Fruit fly (Drosophila melanogaster): ENCODE results near the gene CG13643.
A peak's percentile ranks its signal among the peaks of the same experiment; 100 is the strongest.

CG13643 gene

DNA sequence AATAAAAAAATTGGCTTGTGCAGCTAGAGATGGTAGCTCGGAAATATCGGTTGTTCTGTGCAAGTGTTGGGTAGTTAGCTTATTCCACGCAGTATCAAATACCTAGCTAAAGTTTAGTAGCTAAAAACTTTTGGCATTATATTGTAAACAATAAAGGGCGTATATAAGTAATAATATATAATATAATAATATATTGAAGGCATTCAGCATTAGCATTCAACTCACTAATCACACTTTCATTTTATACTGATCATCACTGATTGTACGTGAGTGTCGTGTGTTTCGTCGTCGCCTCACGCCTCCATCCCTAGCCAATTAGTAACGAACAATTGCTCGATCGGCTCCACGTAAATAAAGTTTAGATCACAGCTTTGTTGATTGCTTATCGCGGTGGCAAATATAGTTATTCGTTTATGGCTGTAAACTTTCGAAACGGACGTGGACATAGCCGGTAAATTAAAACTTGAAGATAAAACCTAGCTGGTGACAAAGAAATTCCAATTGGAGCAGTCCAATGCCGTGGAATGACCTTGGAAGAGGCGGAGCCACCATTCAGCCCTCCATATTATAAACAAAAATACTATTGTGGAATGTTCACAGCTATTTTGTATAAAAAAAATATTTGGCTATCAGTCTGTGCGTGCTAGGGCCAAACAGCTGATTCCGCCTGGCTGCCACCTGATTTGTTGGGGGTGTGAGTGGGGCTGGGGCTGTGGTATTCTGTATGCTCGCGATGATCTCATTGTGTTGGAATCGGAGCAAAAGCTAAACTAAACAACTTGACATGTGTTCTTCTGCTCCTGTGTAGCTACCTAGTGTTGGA lies 12.2 kb upstream of the CG13643 start, which contains the start of the genes PIG-S, sud1 and CG11168 (continued):
- TF ChIP-seq CG10565 (GFP tag; optimal IDR thresholded peaks at IDR 0.05) (no peak), Elba2 (GFP tag; optimal IDR thresholded peaks at IDR 0.05) (peak; percentile 41), sna (GFP tag; IDR thresholded peaks at IDR 0.05; ENCODE audit: partially characterized antibody) (peak; percentile 91), Camta (GFP tag; optimal IDR thresholded peaks at IDR 0.05) (no peak), hth (optimal IDR thresholded peaks at IDR 0.05) (no peak), sc (optimal IDR thresholded peaks at IDR 0.05) (no peak), sc (GFP tag; optimal IDR thresholded peaks at IDR 0.05) (no peak), CG32772 (GFP tag; IDR thresholded peaks at IDR 0.05) (peak; percentile 55), unc-4 (GFP tag; IDR thresholded peaks at IDR 0.05; ENCODE audit: partially characterized antibody) (peak; percentile 93), dati (GFP tag; IDR thresholded peaks at IDR 0.05) (no peak), CkIIα-i1 (GFP tag; IDR thresholded peaks at IDR 0.05) (no peak), CG11093 (GFP tag; IDR thresholded peaks at IDR 0.05) (no peak), Ets97D (GFP tag; optimal IDR thresholded peaks at IDR 0.05) (peak; percentile 5), CG10321 (GFP tag; IDR thresholded peaks at IDR 0.05) (no peak), NC2α (GFP tag; optimal IDR thresholded peaks at IDR 0.05) (no peak), Mrtf (GFP tag; IDR thresholded peaks at IDR 0.05) (no peak), al (GFP tag; IDR thresholded peaks at IDR 0.05) (peak; percentile 41; the same call in 1 of the 2 replicates), ab (GFP tag; optimal IDR thresholded peaks at IDR 0.05) (no peak), eve (GFP tag; optimal IDR thresholded peaks at IDR 0.05) (no peak), CG9932 (GFP tag; IDR thresholded peaks at IDR 0.05) (peak; percentile 89), tup (GFP tag; optimal IDR thresholded peaks at IDR 0.05) (no peak), CG9215 (GFP tag; IDR thresholded peaks at IDR 0.05) (peak; percentile 69), CG11085 (GFP tag; IDR thresholded peaks at IDR 0.05) (no peak), Fer1 (GFP tag; optimal IDR thresholded peaks at IDR 0.05) (no peak), Trl (optimal IDR thresholded peaks at IDR 0.05) (no peak), Trl (GFP tag; optimal IDR thresholded peaks at IDR 0.05) (no peak), YL-1 (GFP tag; optimal IDR thresholded peaks at IDR 0.05) (peak; percentile 51), CG5180 (GFP tag; optimal IDR thresholded peaks at IDR 0.05) (no peak), CG8281 (tag; optimal IDR thresholded peaks at IDR 0.05) (no peak), vfl (GFP tag; optimal IDR thresholded peaks at IDR 0.05) (no peak), luna (GFP tag; optimal IDR thresholded peaks at IDR 0.05) (no peak), HLH54F (GFP tag; optimal IDR thresholded peaks at IDR 0.05) (peak; percentile 7), eyg (GFP tag; optimal IDR thresholded peaks at IDR 0.05) (no peak), scrt (GFP tag; optimal IDR thresholded peaks at IDR 0.05) (no peak), cg (GFP tag; optimal IDR thresholded peaks at IDR 0.05) (no peak), bab2 (GFP tag; optimal IDR thresholded peaks at IDR 0.05) (no peak), az2 (GFP tag; optimal IDR thresholded peaks at IDR 0.05) (peak; percentile 61), bigmax (GFP tag; optimal IDR thresholded peaks at IDR 0.05) (no peak), wor (GFP tag; IDR thresholded peaks at IDR 0.05) (no peak), fu2 (GFP tag; optimal IDR thresholded peaks at IDR 0.05) (no peak), CG10147 (GFP tag; optimal IDR thresholded peaks at IDR 0.05) (peak; percentile 32), crp (GFP tag; optimal IDR thresholded peaks at IDR 0.05) (peak; percentile 26 to 76), cad (GFP tag; optimal IDR thresholded peaks at IDR 0.05) (no peak), Nf-YB (GFP tag; optimal IDR thresholded peaks at IDR 0.05) (peak; percentile 18), H15 (GFP tag; IDR thresholded peaks at IDR 0.05) (0 out of 3 replicates have a peak, but pooled peaks have one; percentile 29), bsh (GFP tag; optimal IDR thresholded peaks at IDR 0.05) (peak in 1 of 2 experiments; percentile 63), fd102C (GFP tag; optimal IDR thresholded peaks at IDR 0.05) (no peak), CG10366 (GFP tag; IDR thresholded peaks at IDR 0.05) (peak; percentile 73), ara (GFP tag; IDR thresholded peaks at IDR 0.05) (peak; percentile 8; the same call in 1 of the 2 replicates), CG10959 (GFP tag; IDR thresholded peaks at IDR 0.05) (peak; percentile 68), CG7963 (GFP tag; IDR thresholded peaks at IDR 0.05; ENCODE audit: partially characterized antibody) (peak; percentile 54; the same call in 1 of the 3 replicates)
